Fruit fly (Drosophila melanogaster): Measurements from ENCODE around the gene CG8840.

DNA sequence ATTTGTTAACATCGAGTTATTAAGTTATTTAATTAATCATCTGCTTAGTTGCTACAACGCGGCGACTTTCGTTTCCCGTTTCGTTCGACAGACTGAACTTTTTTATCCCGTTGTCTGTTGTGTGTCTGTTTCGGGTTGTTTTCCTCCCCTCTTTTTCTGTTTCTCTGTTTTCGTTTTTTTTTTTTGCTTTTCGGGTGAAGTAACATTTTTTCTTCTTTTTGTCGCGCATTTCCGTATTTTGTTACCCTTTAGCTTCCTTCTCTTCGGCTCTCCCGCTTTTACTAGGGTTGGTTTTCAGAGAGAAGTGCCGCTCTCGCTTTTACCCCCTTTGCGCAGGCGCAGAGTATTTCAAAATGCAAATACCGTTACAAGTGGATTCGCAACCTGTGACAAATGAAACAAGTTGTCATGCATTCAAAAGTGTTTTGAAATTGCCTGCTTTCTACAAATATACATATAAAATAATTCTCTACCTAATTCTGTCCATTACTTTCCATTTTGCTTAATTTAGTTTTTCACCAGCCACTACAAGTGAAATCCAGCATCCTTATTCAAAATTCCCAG is 16.4 kb downstream of the CG8840 start, which contains the start of gene Pgant2:
- TF ChIP-seq CG8478 (optimal IDR thresholded peaks at IDR 0.05): no peak
- no peak for TF ChIP-seq CTCF (optimal IDR thresholded peaks at IDR 0.05)

Measured in S2 (cell line).